Fruit fly (Drosophila melanogaster) ovary, adult (tissue): ENCODE measurements around the gene CG6959.

ENCODE experiments used
- CG17801 ChIP-seq: fragments of 200-800 bp; optimal IDR thresholded peaks from 2 replicates; lab custom pipeline; 2019; ENCODE audit warnings: missing biosample characterization, mild to moderate bottlenecking, missing genetic modification characterization, moderate library complexity; ENCODE audit not compliant: partially characterized antibody

The CG6959 gene

DNA sequence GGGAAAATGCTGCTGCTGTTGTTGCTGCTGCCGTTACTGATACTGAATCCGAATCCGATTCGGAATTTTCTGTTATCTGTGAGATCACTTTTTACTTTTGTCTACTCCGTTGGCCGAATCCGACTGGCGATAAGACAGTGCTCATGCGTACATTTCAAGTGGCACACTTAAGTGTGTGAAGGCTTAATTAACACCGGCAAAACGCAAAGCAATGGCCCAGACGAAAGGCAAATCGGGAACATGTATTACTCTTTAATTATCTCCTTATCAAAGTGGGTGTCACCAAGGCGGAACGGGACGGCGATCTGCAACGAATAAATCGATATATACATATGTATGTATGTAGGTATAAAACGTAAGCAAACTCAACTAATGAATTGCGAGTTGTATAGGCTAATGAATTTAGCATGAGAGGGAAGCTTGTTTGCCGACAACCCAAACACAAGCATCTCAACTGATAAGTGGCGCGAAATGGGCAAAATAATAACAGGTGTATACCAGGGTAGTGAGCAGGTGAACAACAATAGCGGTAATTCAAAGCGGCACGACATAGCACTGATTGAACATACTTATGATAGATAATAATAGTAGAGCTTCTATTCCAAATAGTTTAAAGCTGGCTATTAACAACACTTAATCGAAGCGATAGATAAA lies 58.3 kb downstream of the CG6959 start:
- no peak for TF ChIP-seq CG17801 (GFP tag; lab: Kevin White, UChicago)

DNA sequence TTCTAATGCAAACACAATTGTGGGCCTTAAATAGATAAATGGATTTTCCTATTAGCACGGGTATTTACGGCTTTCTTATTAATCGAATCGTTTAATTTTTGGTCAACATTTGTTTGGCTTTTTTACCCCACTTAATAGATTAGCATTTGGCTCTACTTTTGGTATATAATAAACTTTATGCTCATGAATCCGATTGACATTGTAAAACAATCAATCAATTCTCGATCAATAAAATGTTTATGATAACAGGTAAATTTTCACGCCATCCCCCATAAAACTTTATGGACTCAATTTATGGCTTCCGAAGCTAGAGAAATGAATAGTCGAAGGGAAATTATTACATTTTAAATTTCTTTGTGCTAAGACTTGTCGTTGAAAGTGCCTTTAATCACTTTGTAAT lies 59.6 kb downstream of the CG6959 start:
- no peak for TF ChIP-seq CG17801 (GFP tag; lab: Kevin White, UChicago)

DNA sequence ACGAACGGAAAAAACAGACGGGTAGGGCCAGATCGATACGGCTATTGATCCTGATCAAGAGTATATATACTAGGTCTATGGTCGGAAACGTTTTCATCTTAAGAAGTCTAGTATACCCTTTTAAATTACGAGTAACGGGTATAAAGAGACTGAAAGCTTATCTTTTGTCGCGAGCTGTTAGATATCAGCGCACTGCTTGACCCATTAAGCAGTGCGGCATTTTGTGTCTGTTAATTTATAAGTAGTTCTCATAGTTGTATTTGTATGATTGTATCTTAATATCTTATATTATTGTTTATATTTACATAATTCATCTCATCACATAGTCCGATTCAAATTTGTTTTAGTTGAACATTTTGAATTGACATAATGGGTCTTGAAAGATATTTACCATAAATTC lies 61.6 kb downstream of the CG6959 start:
- TF ChIP-seq CG17801 (GFP tag; lab: Kevin White, UChicago) = no peak

DNA sequence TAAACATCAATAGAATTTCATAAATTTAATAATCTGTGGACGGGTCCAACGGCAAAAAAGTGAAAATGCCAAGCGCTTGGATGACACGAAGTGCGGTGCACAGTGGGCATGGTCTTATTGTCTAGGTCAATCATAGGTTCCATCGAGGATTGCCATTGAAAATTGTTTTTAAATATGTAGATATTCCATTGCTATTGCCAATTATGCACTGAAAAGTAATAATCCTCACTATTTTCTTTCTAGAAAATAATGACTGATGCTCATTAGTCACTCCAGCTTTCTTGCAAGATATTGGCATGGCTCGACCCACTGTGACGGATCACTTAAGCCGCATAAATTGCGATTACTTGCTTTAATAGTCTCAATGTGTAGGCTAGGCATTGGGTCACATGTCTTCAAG lies 62.5 kb downstream of the CG6959 start:
- no peak for TF ChIP-seq CG17801 (GFP tag; lab: Kevin White, UChicago)

DNA sequence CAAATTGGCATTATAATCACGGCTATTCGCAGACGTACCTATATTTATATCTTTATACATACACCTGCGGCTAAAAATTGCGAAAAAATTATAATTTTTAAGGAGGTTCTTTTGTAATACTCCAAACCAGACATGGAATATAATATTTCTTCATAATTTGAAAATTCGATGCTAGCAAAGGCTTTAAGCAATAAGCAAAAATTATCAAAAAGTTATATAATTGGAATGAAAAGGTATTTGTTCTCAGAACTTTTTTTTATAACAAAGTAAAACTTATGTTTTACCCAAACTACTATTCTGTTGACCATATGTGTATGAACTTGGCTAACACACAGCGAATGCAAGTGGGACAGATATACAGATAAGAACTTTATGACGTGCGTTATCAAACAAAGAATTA lies 63.7 kb downstream of the CG6959 start:
- TF ChIP-seq CG17801 (GFP tag; lab: Kevin White, UChicago) = no peak

DNA sequence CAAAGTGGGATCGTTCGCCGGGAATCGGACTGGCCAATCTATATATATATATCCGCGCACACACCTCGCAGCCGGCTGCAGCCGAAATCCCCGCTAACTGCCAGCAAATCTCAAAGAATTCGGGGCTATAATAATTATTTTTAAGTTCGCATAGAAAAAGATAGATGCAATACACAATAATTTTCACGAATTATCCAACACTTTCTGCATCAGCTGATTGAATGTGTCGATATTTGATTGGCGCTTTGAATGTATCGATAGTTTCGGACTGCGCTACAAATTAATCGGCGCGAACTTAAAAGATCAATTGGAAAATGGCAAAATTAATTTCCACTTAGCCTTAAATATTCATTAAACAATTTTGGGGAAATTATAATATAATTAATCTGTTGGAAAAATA lies 72.5 kb downstream of the CG6959 start, which contains the start of gene Sbf:
TSS of gene Sbf (minus strand) at position 169 of the 400 bp plus-strand sequence.
- TF ChIP-seq CG17801 (GFP tag; lab: Kevin White, UChicago) = peak; percentile 32

DNA sequence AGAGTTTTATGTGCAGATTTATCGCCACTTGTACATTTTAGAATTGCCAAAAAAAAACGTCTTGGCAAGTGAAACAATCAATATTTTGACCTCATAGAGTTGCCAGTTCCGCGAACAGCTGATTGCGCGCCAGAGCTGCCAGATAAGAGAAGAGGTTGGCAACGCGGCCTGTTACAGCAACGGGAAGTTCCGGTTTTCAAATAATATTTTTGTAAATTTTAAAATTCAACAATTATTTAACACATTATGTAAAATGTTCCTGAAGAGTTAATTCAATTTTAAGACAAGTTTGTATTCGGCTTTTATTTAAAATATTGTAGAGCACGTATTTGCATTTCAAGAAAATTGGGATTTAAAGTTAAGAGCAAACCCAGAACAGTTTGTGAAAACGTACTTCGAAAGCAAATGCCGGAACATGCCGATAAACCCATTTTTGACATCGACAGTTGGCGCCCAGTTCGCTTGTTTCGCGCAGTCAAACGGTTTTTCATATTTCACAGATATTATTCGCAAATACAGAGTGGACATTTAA lies 82.5 kb downstream of the CG6959 start, which contains the start of the genes prd1 and HisCl1:
TSS of gene prd1 (minus strand) at position 320 of the 532 bp plus-strand sequence.
TSS of gene HisCl1 (plus strand) at position 482 of the 532 bp plus-strand sequence.
- no peak for TF ChIP-seq CG17801 (GFP tag; lab: Kevin White, UChicago)

DNA sequence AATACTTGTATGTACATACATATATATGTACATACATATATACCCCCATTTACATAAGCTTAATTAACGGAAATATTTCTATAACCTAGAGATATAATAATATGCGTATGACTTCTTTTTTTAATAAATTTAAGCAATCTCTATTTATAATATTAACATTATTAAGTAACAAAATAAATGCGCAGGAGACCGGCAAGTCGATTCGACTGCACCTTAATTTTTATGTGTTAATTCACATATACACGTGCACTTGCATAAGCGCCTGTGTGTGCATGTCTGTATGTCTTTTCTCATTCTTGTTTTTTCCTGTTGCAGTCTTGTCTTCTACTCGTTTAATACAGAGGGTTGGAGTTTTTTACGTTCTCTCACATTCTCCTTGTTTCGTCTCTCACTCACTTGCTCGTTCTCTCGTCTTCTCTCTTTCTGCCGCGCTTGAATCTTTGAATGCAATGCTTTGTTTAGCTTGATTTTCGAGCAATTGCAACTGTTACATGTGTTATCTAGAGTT lies 89.0 kb downstream of the CG6959 start:
- TF ChIP-seq CG17801 (GFP tag; lab: Kevin White, UChicago) = peak; percentile 92

DNA sequence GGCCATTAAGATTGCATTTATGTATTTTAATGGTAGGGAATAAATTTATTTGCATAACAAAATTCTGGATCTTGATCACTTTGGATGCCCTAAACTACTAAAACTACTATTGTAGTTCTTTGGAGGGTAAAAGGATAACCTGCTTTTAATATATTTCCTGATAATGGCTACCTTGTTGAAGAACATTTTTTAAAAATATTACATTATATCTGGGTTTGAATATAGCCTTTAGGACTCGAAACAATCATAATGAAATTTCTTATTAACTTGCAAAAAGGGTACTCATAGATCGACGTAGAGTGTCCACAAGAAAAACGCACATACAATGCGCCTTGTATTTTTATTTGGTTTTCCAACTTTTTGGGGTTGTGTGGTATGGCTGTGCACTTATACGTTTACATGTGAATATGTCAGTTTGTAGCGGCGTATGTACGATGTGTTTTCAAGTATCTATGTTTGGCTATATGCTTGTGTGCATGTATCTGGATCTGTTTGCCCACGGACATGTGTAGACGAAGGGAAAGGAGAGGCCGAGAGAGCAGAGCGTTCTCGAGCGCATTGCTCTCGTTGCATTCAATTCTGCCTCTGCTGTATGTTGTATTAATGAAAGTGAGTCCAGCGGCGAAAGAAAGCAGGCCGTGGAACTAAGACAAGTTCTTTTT lies 89.8 kb downstream of the CG6959 start:
- TF ChIP-seq CG17801 (GFP tag; lab: Kevin White, UChicago) = no peak

DNA sequence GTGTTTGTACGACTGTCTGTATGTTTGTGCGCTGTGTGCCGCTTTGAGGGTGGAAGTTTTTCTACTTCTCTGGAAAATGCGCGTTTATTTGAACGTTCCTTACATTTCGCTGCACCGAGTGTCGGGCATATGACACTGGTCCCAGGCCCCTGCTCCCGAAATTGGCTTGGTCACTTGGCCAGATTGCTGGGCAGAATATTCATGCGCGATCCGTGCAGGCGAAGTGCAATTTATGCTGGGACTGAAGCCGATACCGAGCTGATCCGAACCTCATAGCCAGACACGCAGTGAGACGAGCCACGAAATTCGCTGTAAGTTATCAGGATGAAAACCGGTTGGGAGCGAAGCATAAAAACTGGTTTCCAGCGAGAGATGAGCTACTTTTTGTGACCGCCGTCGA lies 90.4 kb downstream of the CG6959 start:
- TF ChIP-seq CG17801 (GFP tag; lab: Kevin White, UChicago) = no peak

DNA sequence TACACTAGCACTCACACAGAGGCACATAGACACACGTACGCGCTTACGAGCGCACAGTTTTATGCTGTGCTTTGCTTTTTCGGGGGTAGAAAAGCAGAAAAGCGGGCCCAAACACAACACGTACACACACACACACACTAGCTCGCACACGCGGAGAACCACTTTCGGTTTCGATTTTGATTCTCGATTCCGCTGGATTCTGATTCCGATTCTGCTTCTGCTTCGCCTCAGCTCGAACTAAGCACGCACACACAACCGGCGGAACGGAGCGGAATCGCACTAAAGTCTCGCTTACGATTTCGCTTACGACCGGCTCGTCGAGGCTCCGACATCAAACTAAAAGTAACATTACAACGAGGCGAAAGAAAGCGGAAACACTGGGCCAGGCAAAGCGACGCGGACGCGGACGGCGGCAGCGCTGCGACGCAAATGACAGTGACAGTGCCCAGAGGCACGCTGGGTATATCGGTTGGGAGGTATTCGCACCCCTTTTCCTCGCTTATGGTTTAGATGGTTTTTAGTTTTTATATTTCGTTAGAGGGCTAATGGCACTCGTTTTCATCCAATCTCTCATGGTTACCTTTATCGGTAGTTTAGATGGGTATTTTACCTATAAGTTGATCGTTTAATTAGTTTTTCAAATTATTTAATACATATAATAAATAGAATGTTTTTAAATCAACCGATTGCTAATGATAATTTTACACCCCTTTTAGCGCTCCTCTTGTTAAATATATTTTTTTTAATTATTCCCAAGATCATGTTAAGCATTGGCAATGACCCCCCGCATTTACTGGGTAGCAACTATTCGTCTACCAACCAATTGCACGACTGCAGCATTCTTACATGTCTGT lies 91.0 kb downstream of the CG6959 start:
- TF ChIP-seq CG17801 (GFP tag; lab: Kevin White, UChicago) = peak; percentile 55

DNA sequence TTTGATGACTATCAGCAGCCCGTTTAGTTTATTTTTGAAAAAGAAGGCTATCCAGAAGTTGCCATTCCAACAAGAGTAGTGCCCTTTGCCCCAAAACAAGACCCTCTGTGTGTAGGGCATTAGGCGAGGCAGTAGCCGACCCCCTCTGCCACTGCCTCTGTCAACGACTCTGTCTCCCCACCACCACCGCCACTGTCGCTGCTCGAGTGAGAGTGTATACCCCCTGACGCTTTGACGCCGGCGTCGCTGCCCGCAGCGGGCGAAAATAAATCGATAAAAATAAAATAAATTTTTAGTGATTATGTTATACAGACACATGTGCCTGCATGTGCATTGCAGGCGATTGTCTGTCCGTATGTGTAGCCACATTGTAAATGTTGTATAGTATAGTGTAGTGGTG lies 92.2 kb downstream of the CG6959 start:
- TF ChIP-seq CG17801 (GFP tag; lab: Kevin White, UChicago) = no peak

DNA sequence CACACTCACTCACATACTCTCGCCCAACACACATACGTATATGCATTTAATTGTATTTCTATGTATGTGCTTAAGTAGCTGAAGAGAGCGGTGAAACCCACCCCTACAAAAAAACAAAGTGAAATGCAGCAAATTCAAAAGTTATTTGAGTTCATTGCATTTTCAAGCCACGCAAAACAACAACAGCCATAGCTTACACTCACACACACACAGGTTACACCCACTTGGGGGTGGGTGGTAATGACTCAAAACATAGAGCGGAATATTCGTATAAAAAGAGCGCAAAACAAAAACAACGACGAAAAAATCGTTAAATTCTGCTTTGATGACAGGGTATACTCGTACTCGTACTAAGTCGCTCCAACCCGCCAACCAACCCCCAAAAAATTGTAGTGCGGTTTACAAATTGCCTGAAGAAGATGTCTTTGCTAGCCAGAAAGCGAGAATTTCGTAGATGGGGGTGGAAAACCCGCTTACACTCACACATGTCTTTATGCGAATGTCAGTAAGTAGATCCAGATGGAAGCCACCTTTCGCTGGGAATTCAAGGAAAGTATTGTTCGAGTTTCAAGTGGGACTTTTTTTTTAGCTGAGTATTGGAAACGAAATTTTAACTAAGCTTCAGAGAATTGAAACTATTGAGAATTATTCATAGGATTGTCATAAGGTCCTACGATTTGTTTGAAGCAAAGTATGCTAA lies 93.0 kb downstream of the CG6959 start:
- no peak for TF ChIP-seq CG17801 (GFP tag; lab: Kevin White, UChicago)

DNA sequence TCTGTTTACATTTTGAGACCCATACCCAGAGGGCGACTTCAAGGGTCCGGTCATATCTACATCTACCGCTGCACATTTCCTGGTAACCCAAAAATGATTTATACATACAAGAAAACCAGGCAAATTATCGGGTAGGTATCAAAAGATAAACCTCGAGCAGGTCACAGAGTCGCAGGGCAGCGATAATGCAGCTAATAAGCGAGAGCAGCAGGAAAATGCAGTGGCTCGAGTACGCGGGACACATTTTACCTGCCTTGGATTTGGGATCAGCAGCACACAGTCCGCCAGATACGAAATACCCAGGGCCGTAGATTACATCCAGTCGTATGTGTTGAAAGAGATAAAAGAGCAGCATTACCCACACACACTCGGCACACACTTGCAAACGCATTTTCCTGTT lies 94.1 kb downstream of the CG6959 start:
- TF ChIP-seq CG17801 (GFP tag; lab: Kevin White, UChicago) = no peak
